Fruit fly (Drosophila melanogaster) whole organism, embryonic: ENCODE data around the gene Gfat2.

Experiments
- ATbp ChIP-seq: fragments of 200-800 bp; sonication (Bioruptor generic); optimal IDR thresholded peaks from 2 replicates; lab custom pipeline; 2017; ENCODE audit warnings: missing biosample characterization, mild to moderate bottlenecking, missing genetic modification characterization, missing genetic modification reagents
- Antp ChIP-seq: fragments of 200-800 bp; sonication (Bioruptor generic); optimal IDR thresholded peaks from 3 replicates; lab custom pipeline; 2016; ENCODE audit warnings: missing biosample characterization, missing genetic modification characterization
- CG10366 ChIP-seq: fragments of 200-800 bp; sonication (Bioruptor generic); IDR thresholded peaks from 2 replicates; pipeline ENCODE4 v1.3.6; 2022; ENCODE audit warnings: missing biosample characterization, missing genetic modification characterization
- CG11456 ChIP-seq: fragments of 200-800 bp; sonication (Bioruptor generic); IDR thresholded peaks from 3 replicates; pipeline ENCODE4 v1.3.6; 2022; ENCODE audit warnings: missing biosample characterization, missing genetic modification characterization
- CG13123 ChIP-seq: fragments of 200-800 bp; sonication (Bioruptor generic); optimal IDR thresholded peaks from 2 replicates; lab custom pipeline; 2016; ENCODE audit warnings: missing biosample characterization, missing genetic modification characterization
- CG14441 ChIP-seq: fragments of 200-800 bp; sonication (Bioruptor generic); IDR thresholded peaks from 2 replicates; pipeline ENCODE4 v1.3.6; 2022; ENCODE audit warnings: missing biosample characterization, missing genetic modification characterization
- CG14667 ChIP-seq: fragments of 200-800 bp; sonication (Bioruptor generic); IDR thresholded peaks from 2 replicates; pipeline ENCODE4 v1.3.6; 2022; ENCODE audit warnings: missing biosample characterization, missing genetic modification characterization
- CG14860 ChIP-seq: fragments of 200-800 bp; sonication (Bioruptor generic); IDR thresholded peaks from 3 replicates; pipeline ENCODE4 v1.3.6; 2022; ENCODE audit warnings: missing biosample characterization, missing genetic modification characterization; ENCODE audit not compliant: partially characterized antibody
- CG1647 ChIP-seq: fragments of 200-800 bp; sonication (Bioruptor generic); optimal IDR thresholded peaks from 3 replicates; lab custom pipeline; 2016; ENCODE audit warnings: missing biosample characterization, missing genetic modification characterization
- CG16813 ChIP-seq: fragments of 200-800 bp; sonication (Bioruptor generic); IDR thresholded peaks from 3 replicates; pipeline ENCODE4 v1.3.6; 2022; ENCODE audit warnings: missing biosample characterization, missing genetic modification characterization; ENCODE audit not compliant: partially characterized antibody
- CG17186 ChIP-seq: fragments of 200-800 bp; sonication (Bioruptor generic); optimal IDR thresholded peaks from 3 replicates; lab custom pipeline; 2017; ENCODE audit warnings: missing biosample characterization, missing genetic modification reagents, missing genetic modification characterization
- CG17359 ChIP-seq: fragments of 200-800 bp; sonication (Bioruptor generic); optimal IDR thresholded peaks from 3 replicates; lab custom pipeline; 2018; ENCODE audit warnings: missing biosample characterization, mild to moderate bottlenecking, missing genetic modification characterization, moderate library complexity
- CG17829 ChIP-seq: fragments of 200-800 bp; optimal IDR thresholded peaks from 2 replicates; lab custom pipeline; 2019; ENCODE audit warnings: missing biosample characterization, mild to moderate bottlenecking, missing genetic modification characterization, moderate library complexity
- CG18476 ChIP-seq: fragments of 200-800 bp; sonication (Bioruptor generic); optimal IDR thresholded peaks from 2 replicates; lab custom pipeline; 2016; ENCODE audit warnings: missing biosample characterization, mild to moderate bottlenecking, missing genetic modification characterization
- CG18619 ChIP-seq: fragments of 200-800 bp; sonication (Bioruptor generic); optimal IDR thresholded peaks from 3 replicates; lab custom pipeline; 2017; ENCODE audit warnings: missing biosample characterization, mild to moderate bottlenecking, missing genetic modification characterization
- CG6765 ChIP-seq: fragments of 200-800 bp; sonication (Bioruptor generic); optimal IDR thresholded peaks from 3 replicates; lab custom pipeline; 2017; ENCODE audit warnings: missing biosample characterization, mild to moderate bottlenecking, missing genetic modification characterization
- CG8388 ChIP-seq: fragments of 200-800 bp; sonication (Bioruptor generic); optimal IDR thresholded peaks from 2 replicates; lab custom pipeline; 2019; ENCODE audit warnings: missing biosample characterization, mild to moderate bottlenecking, missing genetic modification characterization, moderate library complexity
- D ChIP-seq, 2 experiments: fragments of 200-800 bp in 1 of 2; fragments of >200 bp in 1 of 2; sonication (Bioruptor generic) in 1 of 2; optimal IDR thresholded peaks; 2 replicates in 1 of 2; 3 replicates in 1 of 2; lab custom pipeline; 2017; ENCODE audit warnings: mild to moderate bottlenecking in 1 of 2, missing biosample characterization in 1 of 2, missing genetic modification characterization in 1 of 2, missing genetic modification reagents in 1 of 2
- Dek ChIP-seq: fragments of 200-800 bp; sonication (Bioruptor generic); optimal IDR thresholded peaks from 3 replicates; lab custom pipeline; 2019; ENCODE audit warnings: missing biosample characterization, mild to moderate bottlenecking, missing genetic modification characterization, moderate library complexity
- Dip3 ChIP-seq: fragments of 200-800 bp; sonication (Bioruptor generic); optimal IDR thresholded peaks from 3 replicates; lab custom pipeline; 2016; ENCODE audit warnings: missing biosample characterization, missing genetic modification characterization
- Hey ChIP-seq: fragments of 200-800 bp; sonication (Bioruptor generic); optimal IDR thresholded peaks from 3 replicates; lab custom pipeline; 2018; ENCODE audit warnings: missing biosample characterization, mild to moderate bottlenecking, missing genetic modification characterization
- Lhr ChIP-seq: fragments of 200-800 bp; sonication (Bioruptor generic); optimal IDR thresholded peaks from 3 replicates; lab custom pipeline; 2017; ENCODE audit warnings: mild to moderate bottlenecking, missing biosample characterization, missing genetic modification reagents, missing genetic modification characterization
- Optix ChIP-seq: fragments of 200-800 bp; sonication (Bioruptor generic); IDR thresholded peaks from 3 replicates; pipeline ENCODE4 v1.3.6; 2022; ENCODE audit warnings: missing biosample characterization, missing genetic modification characterization
- Poxn ChIP-seq: fragments of 200-800 bp; sonication (Bioruptor generic); IDR thresholded peaks from 2 replicates; pipeline ENCODE4 v1.3.6; 2022; ENCODE audit warnings: missing biosample characterization, missing genetic modification characterization
- Trl ChIP-seq, 3 experiments: fragments of >200 bp in 2 of 3; fragments of 200-800 bp in 1 of 3; sonication (Bioruptor generic) in 1 of 3; optimal IDR thresholded peaks; 2 replicates in 1 of 3; 3 replicates in 2 of 3; lab custom pipeline; 2016 to 2017; ENCODE audit warnings: missing biosample characterization in 1 of 3, missing genetic modification characterization in 1 of 3
- abd-A ChIP-seq: fragments of 200-800 bp; sonication (Bioruptor generic); optimal IDR thresholded peaks from 3 replicates; lab custom pipeline; 2019; ENCODE audit warnings: missing biosample characterization, mild to moderate bottlenecking, missing genetic modification characterization, moderate library complexity
- ara ChIP-seq: fragments of 200-800 bp; sonication (Bioruptor generic); IDR thresholded peaks from 2 replicates; pipeline ENCODE4 v1.3.6; 2022; ENCODE audit warnings: missing biosample characterization, missing genetic modification characterization
- ato ChIP-seq: fragments of 200-800 bp; sonication (Bioruptor generic); IDR thresholded peaks from 2 replicates; pipeline ENCODE4 v1.3.6; 2022; ENCODE audit warnings: missing biosample characterization, missing genetic modification characterization; ENCODE audit not compliant: partially characterized antibody
- bcd ChIP-seq: fragments of 200-800 bp; sonication (Bioruptor generic); optimal IDR thresholded peaks from 2 replicates; lab custom pipeline; 2017; ENCODE audit warnings: missing biosample characterization, mild to moderate bottlenecking, missing genetic modification characterization
- cas ChIP-seq: fragments of 200-800 bp; sonication (Bioruptor generic); IDR thresholded peaks from 2 replicates; pipeline ENCODE4 v1.3.6; 2022; ENCODE audit warnings: missing biosample characterization, missing genetic modification characterization
- da ChIP-seq: fragments of 200-800 bp; sonication (Bioruptor generic); optimal IDR thresholded peaks from 2 replicates; lab custom pipeline; 2016; ENCODE audit warnings: missing biosample characterization, missing genetic modification characterization
- disco-r ChIP-seq: fragments of 200-800 bp; sonication (Bioruptor generic); optimal IDR thresholded peaks from 2 replicates; lab custom pipeline; 2016; ENCODE audit warnings: missing biosample characterization, missing genetic modification characterization
- dm ChIP-seq: fragments of 200-800 bp; sonication (Bioruptor generic); optimal IDR thresholded peaks from 3 replicates; lab custom pipeline; 2016; ENCODE audit warnings: missing biosample characterization, missing genetic modification characterization
- dmrt11E ChIP-seq: fragments of 200-800 bp; sonication (Bioruptor generic); optimal IDR thresholded peaks from 3 replicates; lab custom pipeline; 2018; ENCODE audit warnings: missing biosample characterization, mild to moderate bottlenecking, missing genetic modification characterization, moderate library complexity
- fd64A ChIP-seq: fragments of 200-800 bp; sonication (Bioruptor generic); optimal IDR thresholded peaks from 3 replicates; lab custom pipeline; 2018; ENCODE audit warnings: missing biosample characterization, mild to moderate bottlenecking, missing genetic modification characterization
- gcm2 ChIP-seq: fragments of 200-800 bp; sonication (Bioruptor generic); optimal IDR thresholded peaks from 2 replicates; lab custom pipeline; 2016; ENCODE audit warnings: missing biosample characterization, missing genetic modification characterization
- grn ChIP-seq: fragments of 200-800 bp; sonication (Bioruptor generic); optimal IDR thresholded peaks from 3 replicates; lab custom pipeline; 2017; ENCODE audit warnings: missing biosample characterization, missing genetic modification characterization
- hb ChIP-seq: fragments of 200-800 bp; sonication (Bioruptor generic); IDR thresholded peaks from 3 replicates; pipeline ENCODE4 v1.3.6; 2022; ENCODE audit warnings: missing biosample characterization, missing genetic modification characterization; ENCODE audit not compliant: partially characterized antibody
- hbn ChIP-seq: fragments of 200-800 bp; sonication (Bioruptor generic); IDR thresholded peaks from 2 replicates; pipeline ENCODE4 v1.3.6; 2022; ENCODE audit warnings: missing biosample characterization, missing genetic modification characterization; ENCODE audit not compliant: partially characterized antibody
- kah ChIP-seq: fragments of 200-800 bp; sonication (Bioruptor generic); optimal IDR thresholded peaks from 2 replicates; lab custom pipeline; 2018; ENCODE audit warnings: missing biosample characterization, mild to moderate bottlenecking, missing genetic modification characterization
- onecut ChIP-seq: fragments of 200-800 bp; sonication (Bioruptor generic); IDR thresholded peaks from 2 replicates; pipeline ENCODE4 v1.3.6; 2022; ENCODE audit warnings: missing biosample characterization, missing genetic modification characterization
- sens-2 ChIP-seq: fragments of 200-800 bp; sonication (Bioruptor generic); IDR thresholded peaks from 2 replicates; pipeline ENCODE4 v1.3.6; 2022; ENCODE audit warnings: missing biosample characterization, missing genetic modification characterization
- sisA ChIP-seq: fragments of 200-800 bp; sonication (Bioruptor generic); IDR thresholded peaks from 2 replicates; pipeline ENCODE4 v1.3.6; 2022; ENCODE audit warnings: missing biosample characterization, missing genetic modification characterization
- slp2 ChIP-seq: fragments of 200-800 bp; sonication (Bioruptor generic); optimal IDR thresholded peaks from 2 replicates; lab custom pipeline; 2016; ENCODE audit warnings: missing biosample characterization, missing genetic modification characterization
- sob ChIP-seq: fragments of 200-800 bp; sonication (Bioruptor generic); IDR thresholded peaks from 2 replicates; pipeline ENCODE4 v1.3.6; 2022; ENCODE audit warnings: missing biosample characterization, missing genetic modification characterization
- ttk ChIP-seq: fragments of 200-800 bp; sonication (Bioruptor generic); IDR thresholded peaks from 2 replicates; pipeline ENCODE4 v2.1.2; 2022; ENCODE audit warnings: missing biosample characterization, missing genetic modification characterization
- wek ChIP-seq: fragments of 200-800 bp; sonication (Bioruptor generic); optimal IDR thresholded peaks from 3 replicates; lab custom pipeline; 2018; ENCODE audit warnings: missing biosample characterization, mild to moderate bottlenecking, missing genetic modification characterization, moderate library complexity
- zf30C ChIP-seq: fragments of 200-800 bp; sonication (Bioruptor generic); optimal IDR thresholded peaks from 3 replicates; lab custom pipeline; 2018; ENCODE audit warnings: missing biosample characterization, mild to moderate bottlenecking, missing genetic modification characterization

Gfat2 gene

dm6 chr3R:28328780-28329546, 10.6 kb downstream of the Gfat2 start (continued):
- TF ChIP-seq CG10366 (GFP tag; lab: Robert Waterston, UW) (peak; percentile 63; the same call in 1 of the 2 replicates), CG1647 (GFP tag; lab: Kevin White, UChicago) (no peak), fd64A (peak; percentile 65), dm (GFP tag; lab: Kevin White, UChicago) (peak; percentile 0), D (optimal IDR thresholded peaks at IDR 0.05; lab: Kevin White, UChicago) (no peak), D (GFP tag; optimal IDR thresholded peaks at IDR 0.05; lab: Kevin White, UChicago) (peak; percentile 76), kah (no peak), abd-A (tag; lab: Kevin White, UChicago) (no peak), disco-r (peak; percentile 38), Trl (optimal IDR thresholded peaks at IDR 0.05; lab: Kevin White, UChicago) (no peak), Trl (GFP tag; optimal IDR thresholded peaks at IDR 0.05; lab: Kevin White, UChicago) (peak; percentile 80), CG8388 (GFP tag; lab: Kevin White, UChicago) (no peak), CG17359 (tag; lab: Kevin White, UChicago) (peak; percentile 76), Hey (tag; lab: Kevin White, UChicago) (peak; percentile 33), CG14441 (GFP tag; lab: Robert Waterston, UW) (peak; percentile 80), CG18619 (GFP tag; lab: Kevin White, UChicago) (peak; percentile 63), CG18476 (GFP tag; lab: Kevin White, UChicago) (peak; percentile 62), wek (GFP tag; lab: Kevin White, UChicago) (peak; percentile 79), CG14860 (GFP tag; lab: Robert Waterston, UW) (no peak), da (GFP tag; lab: Kevin White, UChicago) (no peak), Lhr (GFP tag; lab: Kevin White, UChicago) (peak; percentile 76), ara (peak; percentile 87), CG6765 (GFP tag; lab: Kevin White, UChicago) (peak; percentile 41), slp2 (GFP tag; lab: Kevin White, UChicago) (peak; percentile 47), Dip3 (GFP tag; lab: Kevin White, UChicago) (peak; percentile 79), sob (GFP tag; lab: Robert Waterston, UW) (peak; percentile 69), ATbp (GFP tag; lab: Kevin White, UChicago) (peak; percentile 88), onecut (peak; percentile 71), CG11456 (peak; percentile 71; the same call in 2 of the 3 replicates), CG13123 (GFP tag; lab: Kevin White, UChicago) (peak; percentile 78), sisA (GFP tag; lab: Robert Waterston, UW) (peak; percentile 57), grn (GFP tag; lab: Kevin White, UChicago) (peak; percentile 71), CG16813 (no peak), CG17186 (GFP tag; lab: Kevin White, UChicago) (peak; percentile 21), Antp (GFP tag; lab: Kevin White, UChicago) (peak; percentile 49), Dek (peak; percentile 49), Optix (GFP tag; lab: Robert Waterston, UW) (no peak), ttk (GFP tag; lab: Robert Waterston, UW) (peak; percentile 60; the same call in 1 of the 2 replicates), ato (GFP tag; lab: Robert Waterston, UW) (no peak), CG17829 (tag; lab: Kevin White, UChicago) (no peak), hbn (GFP tag; lab: Robert Waterston, UW) (no peak), bcd (GFP tag; lab: Kevin White, UChicago) (peak; percentile 49), hb (no peak), CG14667 (peak; percentile 50), zf30C (GFP tag; lab: Kevin White, UChicago) (no peak), sens-2 (GFP tag; lab: Robert Waterston, UW) (peak; percentile 39), Poxn (peak; percentile 56; the same call in 1 of the 2 replicates), cas (peak; percentile 75), gcm2 (peak; percentile 28), dmrt11E (peak; percentile 85)
